Worm (Caenorhabditis elegans) whole organism, young adult: Measurements from ENCODE around the gene F22E12.3.

ENCODE experiments used
- B0261.1 ChIP-seq: sonication (generic microtip); optimal IDR thresholded peaks from 2 replicates; lab custom pipeline; 2016; ENCODE audit warnings: mild to moderate bottlenecking, missing genetic modification characterization, moderate library complexity, missing compliant biosample characterization
- F37B4.10 ChIP-seq: fragments of 200-800 bp; sonication (Bioruptor generic); IDR thresholded peaks from 2 replicates; pipeline ENCODE4 v1.3.6; 2022; ENCODE audit warnings: missing genetic modification characterization, missing compliant biosample characterization
- Y56A3A.18 ChIP-seq: fragments of 200-800 bp; sonication (Bioruptor generic); IDR thresholded peaks from 2 replicates; pipeline ENCODE4 v1.3.6; 2022; ENCODE audit warnings: missing genetic modification reagents, missing genetic modification characterization, missing compliant biosample characterization
- Y79H2A.3 ChIP-seq: fragments of 200-800 bp; sonication (Bioruptor generic); conservative IDR thresholded peaks from 2 replicates; pipeline ENCODE4 v1.3.6; 2022; ENCODE audit warnings: missing genetic modification reagents, missing genetic modification characterization, missing compliant biosample characterization
- aptf-3 ChIP-seq: fragments of 200-800 bp; sonication (Bioruptor generic); IDR thresholded peaks from 2 replicates; pipeline ENCODE4 v1.3.6; 2022; ENCODE audit warnings: missing genetic modification characterization, missing compliant biosample characterization
- attf-3 ChIP-seq: fragments of 200-800 bp; sonication (Bioruptor generic); conservative IDR thresholded peaks from 2 replicates; pipeline ENCODE4 v1.3.6; 2022; ENCODE audit warnings: missing genetic modification reagents, missing genetic modification characterization, missing compliant biosample characterization
- chd-7 ChIP-seq: sonication (generic microtip); optimal IDR thresholded peaks from 2 replicates; lab custom pipeline; 2016; ENCODE audit warnings: mild to moderate bottlenecking, missing genetic modification characterization, moderate library complexity, missing compliant biosample characterization
- die-1 ChIP-seq: sonication (generic microtip); optimal IDR thresholded peaks from 2 replicates; lab custom pipeline; 2016; ENCODE audit warnings: missing genotype, mild to moderate bottlenecking, missing genetic modification characterization, missing compliant biosample characterization
- dpl-1 ChIP-seq: fragments of 150-350 bp; optimal IDR thresholded peaks from 2 replicates; lab custom pipeline; 2014; ENCODE audit warnings: missing biosample characterization, missing genetic modification reagents, missing genetic modification characterization
- efl-1 ChIP-seq: fragments of 150-350 bp; optimal IDR thresholded peaks from 2 replicates; lab custom pipeline; 2014; ENCODE audit warnings: missing biosample characterization, missing genetic modification reagents, missing genetic modification characterization
- egl-18 ChIP-seq: fragments of 200-800 bp; sonication (Bioruptor generic); IDR thresholded peaks from 2 replicates; pipeline ENCODE4 v1.3.6; 2022; ENCODE audit warnings: missing genetic modification reagents, missing genetic modification characterization, missing compliant biosample characterization
- ekl-4 ChIP-seq: fragments of 200-800 bp; sonication (Bioruptor generic); IDR thresholded peaks from 2 replicates; pipeline ENCODE4 v1.3.6; 2022; ENCODE audit warnings: missing genetic modification reagents, missing genetic modification characterization, missing compliant biosample characterization
- lin-26 ChIP-seq: fragments of 200-800 bp; sonication (Bioruptor generic); IDR thresholded peaks from 2 replicates; pipeline ENCODE4 v1.3.6; 2022; ENCODE audit warnings: missing genetic modification reagents, missing genetic modification characterization, missing compliant biosample characterization
- lin-40 ChIP-seq: sonication (generic microtip); optimal IDR thresholded peaks from 2 replicates; lab custom pipeline; 2016; ENCODE audit warnings: missing genetic modification characterization, mild to moderate bottlenecking, missing compliant biosample characterization, missing genotype, missing genetic modification reagents
- mcd-1 ChIP-seq: fragments of 200-800 bp; sonication (Bioruptor generic); IDR thresholded peaks from 2 replicates; pipeline ENCODE4 v1.3.6; 2022; ENCODE audit warnings: missing genetic modification reagents, missing genetic modification characterization, missing compliant biosample characterization
- mxl-1 ChIP-seq: sonication (generic microtip); optimal IDR thresholded peaks from 2 replicates; lab custom pipeline; 2016; ENCODE audit warnings: missing genetic modification characterization, missing compliant biosample characterization
- nfya-1 ChIP-seq: sonication (generic microtip); optimal IDR thresholded peaks from 2 replicates; lab custom pipeline; 2017; ENCODE audit warnings: antibody characterized with exemption, missing compliant biosample characterization, missing genetic modification characterization, borderline replicate concordance; ENCODE audit not compliant: insufficient read depth
- nhr-90 ChIP-seq: sonication (generic microtip); optimal IDR thresholded peaks from 2 replicates; lab custom pipeline; 2016; ENCODE audit warnings: missing genotype, mild to moderate bottlenecking, missing genetic modification characterization, missing compliant biosample characterization
- pbrm-1 ChIP-seq: fragments of 200-800 bp; sonication (Bioruptor generic); IDR thresholded peaks from 2 replicates; pipeline ENCODE4 v1.3.6; 2022; ENCODE audit warnings: missing genetic modification reagents, missing genetic modification characterization, missing compliant biosample characterization
- tlf-1 ChIP-seq: fragments of 200-800 bp; sonication (Bioruptor generic); optimal IDR thresholded peaks from 2 replicates; lab custom pipeline; 2018; ENCODE audit warnings: mild to moderate bottlenecking, missing genetic modification characterization, missing compliant biosample characterization
- unc-130 ChIP-seq: sonication (generic microtip); optimal IDR thresholded peaks from 2 replicates; lab custom pipeline; 2016; ENCODE audit warnings: missing genetic modification reagents, missing genetic modification characterization, missing compliant biosample characterization
- ztf-18 ChIP-seq: sonication (generic microtip); optimal IDR thresholded peaks from 2 replicates; lab custom pipeline; 2016; ENCODE audit warnings: missing genotype, mild to moderate bottlenecking, missing genetic modification characterization, missing compliant biosample characterization
- ztf-25 ChIP-seq: fragments of 200-800 bp; sonication (Bioruptor generic); IDR thresholded peaks from 2 replicates; pipeline ENCODE4 v1.3.6; 2022; ENCODE audit warnings: missing genetic modification reagents, missing genetic modification characterization, missing compliant biosample characterization
- ztf-26 ChIP-seq: sonication (generic microtip); optimal IDR thresholded peaks from 2 replicates; lab custom pipeline; 2017; ENCODE audit warnings: missing genetic modification characterization, missing compliant biosample characterization

Gene F22E12.3

DNA sequence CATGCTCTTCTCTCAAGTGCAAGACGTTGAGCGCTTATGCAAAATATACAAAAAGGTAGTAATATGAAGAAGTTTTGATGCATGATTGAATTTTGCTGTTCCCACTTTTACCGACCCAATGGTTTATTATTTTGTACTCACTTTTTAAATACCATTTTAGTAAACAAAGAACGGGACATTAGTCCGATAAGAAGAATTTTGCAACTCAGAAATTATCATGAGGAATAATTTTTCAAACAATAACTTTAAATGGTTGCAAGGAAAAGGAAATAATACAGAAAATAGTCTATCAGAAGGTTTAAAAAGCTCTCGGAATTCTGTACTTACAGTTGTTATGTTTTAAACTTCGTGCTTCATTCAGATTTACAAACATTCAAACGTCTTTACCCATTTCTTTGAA is 48.6 kb downstream of the F22E12.3 start, which contains the start of gene F15H10.9:
Gene F15H10.9, minus strand, starts transcription at position 101 of the 400 bp plus-strand sequence.
- no peak for TF ChIP-seq egl-18 (GFP tag; lab: Robert Waterston, UW)
- no peak for TF ChIP-seq mxl-1 (tag; lab: Kevin White, UChicago)
- no peak for TF ChIP-seq nfya-1 (tag; lab: Kevin White, UChicago)
- no peak for TF ChIP-seq die-1
- TF ChIP-seq aptf-3 (GFP tag; lab: Robert Waterston, UW), result no peak
- TF ChIP-seq Y56A3A.18, result no peak
- TF ChIP-seq pbrm-1, result no peak
- no peak for TF ChIP-seq ztf-25 (GFP tag; lab: Robert Waterston, UW)
- TF ChIP-seq B0261.1, result no peak
- TF ChIP-seq attf-3 (GFP tag; lab: Robert Waterston, UW), result no peak
- TF ChIP-seq ztf-26 (tag; lab: Kevin White, UChicago), result no peak

DNA sequence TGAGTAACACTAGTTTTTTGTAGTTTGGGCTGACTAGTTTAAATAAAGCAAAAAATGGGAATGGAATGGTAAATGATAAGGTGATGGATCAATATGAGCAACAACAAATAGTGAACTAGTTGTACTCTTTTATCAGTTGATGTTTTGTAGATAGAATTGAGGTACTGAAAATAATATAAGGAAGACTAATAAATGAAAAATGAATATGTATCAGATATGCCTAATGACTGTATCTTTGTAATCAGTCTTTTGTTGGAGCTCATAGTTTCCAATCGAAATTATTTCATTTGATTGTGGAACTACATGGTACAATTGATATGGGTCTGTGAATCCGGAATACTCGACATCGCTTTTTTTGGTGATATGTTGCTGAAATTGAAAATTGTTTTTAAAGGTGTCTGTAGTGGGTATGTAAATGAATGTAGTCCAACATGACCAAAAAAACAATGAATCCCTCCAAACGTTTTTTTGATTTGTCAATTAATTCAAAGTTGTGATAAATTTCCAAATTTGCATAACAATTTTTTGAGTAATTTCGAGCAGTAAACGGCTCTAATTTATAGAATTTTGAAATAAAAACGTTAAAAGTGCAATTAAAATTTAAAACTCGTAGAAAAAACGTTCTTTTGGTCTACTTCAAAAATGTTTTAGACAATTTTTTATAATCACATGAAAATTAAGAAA is 53.0 kb downstream of the F22E12.3 start, which contains the start of gene F15H10.12:
Gene F15H10.12, minus strand, starts transcription at position 51 of the 684 bp plus-strand sequence.
- TF ChIP-seq mcd-1 (GFP tag; lab: Robert Waterston, UW) (no peak), lin-26 (GFP tag; lab: Robert Waterston, UW) (no peak), tlf-1 (GFP tag; lab: Kevin White, UChicago) (no peak), F37B4.10 (GFP tag; lab: Robert Waterston, UW) (no peak), ekl-4 (GFP tag; lab: Robert Waterston, UW) (no peak), nhr-90 (no peak), lin-40 (tag; lab: Kevin White, UChicago) (no peak), dpl-1 (no peak), efl-1 (GFP tag; lab: Kevin White, UChicago) (no peak), ztf-18 (tag; lab: Kevin White, UChicago) (no peak), chd-7 (tag; lab: Kevin White, UChicago) (no peak), Y79H2A.3 (no peak), unc-130 (GFP tag; lab: Kevin White, UChicago) (no peak)
